Worm (Caenorhabditis elegans): Measurements from ENCODE around the gene viro-2.
A peak's percentile ranks its signal among the peaks of the same experiment; 100 is the strongest.

The viro-2 gene

DNA sequence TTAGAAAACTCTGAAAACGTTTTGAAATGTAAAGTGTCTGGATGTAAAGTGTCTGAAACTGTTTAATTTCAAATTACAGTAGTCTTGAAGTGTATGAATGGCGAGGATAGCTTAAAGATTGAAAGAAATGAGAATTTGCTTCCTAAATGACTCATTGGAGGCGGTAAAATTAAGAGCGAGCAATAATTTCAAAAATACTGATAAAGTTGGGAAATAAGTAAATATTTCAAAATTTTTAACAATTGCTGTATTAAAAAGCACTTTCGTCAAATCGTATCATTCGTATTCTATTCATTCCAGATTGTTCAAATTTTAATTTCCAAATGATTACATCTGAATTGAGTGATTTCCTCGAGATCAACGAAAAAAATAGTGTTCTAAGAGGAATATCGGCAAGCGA, 4.3 kb upstream of the viro-2 start, which contains the start of gene B0280.2:
TSS of gene B0280.2 (plus strand) at position 301 of the 400 bp plus-strand sequence.
- TF ChIP-seq pha-4 (tag; optimal IDR thresholded peaks at IDR 0.05): no peak
- no peak for TF ChIP-seq ceh-2 (tag; optimal IDR thresholded peaks at IDR 0.05)
- no peak for TF ChIP-seq pat-9 (tag; optimal IDR thresholded peaks at IDR 0.05)
- no peak for TF ChIP-seq F13H6.1 (tag; optimal IDR thresholded peaks at IDR 0.05)
- TF ChIP-seq sox-2 (GFP tag; IDR thresholded peaks at IDR 0.05): no peak
- no peak for TF ChIP-seq eyg-1 (tag; optimal IDR thresholded peaks at IDR 0.05)
- no peak for TF ChIP-seq ceh-18 (tag; optimal IDR thresholded peaks at IDR 0.05)
- TF ChIP-seq unc-86 (tag; optimal IDR thresholded peaks at IDR 0.05): no peak
- TF ChIP-seq ceh-31 (tag; optimal IDR thresholded peaks at IDR 0.05): no peak
- TF ChIP-seq elt-2 (tag; optimal IDR thresholded peaks at IDR 0.05): no peak
- TF ChIP-seq sox-4 (tag; optimal IDR thresholded peaks at IDR 0.05): no peak
- TF ChIP-seq ceh-34 (tag; optimal IDR thresholded peaks at IDR 0.05): no peak
- TF ChIP-seq odd-2 (tag; optimal IDR thresholded peaks at IDR 0.05): no peak

- TF ChIP-seq ceh-6 (GFP tag; optimal IDR thresholded peaks at IDR 0.05) (no peak), zip-5 (tag; optimal IDR thresholded peaks at IDR 0.05) (no peak), ahr-1 (tag; optimal IDR thresholded peaks at IDR 0.05) (no peak), madf-2 (tag; optimal IDR thresholded peaks at IDR 0.05) (no peak), npax-4 (tag; optimal IDR thresholded peaks at IDR 0.05) (no peak), pax-1 (tag; optimal IDR thresholded peaks at IDR 0.05) (no peak), fkh-10 (GFP tag; optimal IDR thresholded peaks at IDR 0.05) (no peak), pha-2 (tag; optimal IDR thresholded peaks at IDR 0.05) (no peak)
Observed at ce11 chrIII:7133559-7133958, 4.9 kb downstream of the viro-2 start, which contains the start of the genes pot-1 and ggtb-1. TSS of gene pot-1 (minus strand) at chrIII:7133678. TSS of gene ggtb-1 (plus strand) at chrIII:7133766.

DNA sequence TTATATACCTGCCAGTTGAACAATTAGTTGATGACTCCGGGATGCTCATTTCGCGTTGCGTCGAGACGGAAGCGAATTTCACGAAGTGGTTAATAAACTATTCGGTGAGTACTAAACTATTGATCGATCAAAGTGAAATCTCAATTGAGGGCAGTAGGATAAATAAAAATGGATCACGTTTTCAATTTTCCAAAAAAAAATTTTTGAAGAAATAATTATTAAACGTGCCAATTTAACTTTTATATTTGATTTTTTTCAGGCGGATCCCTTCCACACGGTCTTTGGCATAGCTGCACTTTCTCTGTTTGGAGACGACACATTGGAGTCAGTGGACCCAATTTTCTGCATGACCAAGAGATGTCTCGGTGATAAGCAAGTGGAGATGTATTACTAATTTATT, 7.3 kb downstream of the viro-2 start, which contains the start of gene B0280.17:
TSS of gene B0280.17 (minus strand) at position 101 of the 400 bp plus-strand sequence.
- TF ChIP-seq pros-1 (tag; optimal IDR thresholded peaks at IDR 0.05) (no peak), ceh-9 (tag; optimal IDR thresholded peaks at IDR 0.05) (no peak), lin-11 (tag; optimal IDR thresholded peaks at IDR 0.05) (no peak), eyg-1 (tag; optimal IDR thresholded peaks at IDR 0.05) (no peak), hlh-8 (tag; optimal IDR thresholded peaks at IDR 0.05) (no peak), mec-3 (tag; optimal IDR thresholded peaks at IDR 0.05; ENCODE audit: borderline replicate concordance) (no peak), ceh-6 (GFP tag; optimal IDR thresholded peaks at IDR 0.05) (no peak), C38D4.7 (GFP tag; optimal IDR thresholded peaks at IDR 0.05) (no peak), ttx-3 (tag; optimal IDR thresholded peaks at IDR 0.05) (no peak), pag-3 (tag; optimal IDR thresholded peaks at IDR 0.05; ENCODE audit: borderline replicate concordance) (no peak), fkh-10 (GFP tag; optimal IDR thresholded peaks at IDR 0.05) (no peak), pax-1 (tag; optimal IDR thresholded peaks at IDR 0.05) (no peak), unc-55 (GFP tag; optimal IDR thresholded peaks at IDR 0.05) (no peak), nhr-232 (tag; optimal IDR thresholded peaks at IDR 0.05) (no peak)

- TF ChIP-seq pqm-1 (tag; optimal IDR thresholded peaks at IDR 0.05) (no peak), ceh-31 (tag; optimal IDR thresholded peaks at IDR 0.05) (no peak), ceh-48 (tag; optimal IDR thresholded peaks at IDR 0.05) (no peak), ceh-45 (GFP tag; IDR thresholded peaks at IDR 0.05) (no peak), odd-2 (tag; optimal IDR thresholded peaks at IDR 0.05) (no peak), unc-86 (tag; optimal IDR thresholded peaks at IDR 0.05) (no peak), hlh-15 (tag; optimal IDR thresholded peaks at IDR 0.05) (no peak)
Observed at ce11 chrIII:7138178-7138577, 9.5 kb downstream of the viro-2 start, which contains the start of gene B0280.11. TSS of gene B0280.11 (minus strand) at chrIII:7138278.

DNA sequence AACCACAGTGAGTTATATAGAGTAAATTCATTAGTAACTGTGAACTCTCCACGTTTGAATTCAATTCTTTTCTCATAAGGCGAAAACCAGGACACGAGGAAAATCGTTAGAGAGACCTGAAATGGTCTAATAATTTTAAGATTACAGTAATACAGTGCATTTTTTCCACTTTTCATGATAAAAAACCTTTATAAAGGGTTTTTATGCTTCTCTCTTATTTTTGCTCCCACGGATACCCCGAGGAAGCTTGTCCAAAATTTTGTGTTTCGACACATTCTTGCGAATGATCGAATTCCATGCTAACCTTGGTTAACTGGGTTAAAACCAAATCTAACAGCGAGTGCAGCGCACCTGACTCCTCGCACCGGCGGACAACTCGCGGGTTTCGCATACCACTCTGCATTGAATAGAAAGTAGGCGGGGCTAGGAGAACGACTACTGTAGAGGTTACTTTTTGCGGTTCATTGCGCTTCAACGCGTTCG, 11.6 kb downstream of the viro-2 start:
- no peak for TF ChIP-seq ceh-30 (tag; optimal IDR thresholded peaks at IDR 0.05)
- TF ChIP-seq ceh-6 (GFP tag; optimal IDR thresholded peaks at IDR 0.05): no peak
- TF ChIP-seq elt-4 (tag; optimal IDR thresholded peaks at IDR 0.05): no peak
- peak; percentile 58 for TF ChIP-seq ama-1 (optimal IDR thresholded peaks at IDR 0.05)
- peak; percentile 59 for TF ChIP-seq hlh-30 (tag; optimal IDR thresholded peaks at IDR 0.05; ENCODE audit: insufficient read depth)
- peak; percentile 13 for TF ChIP-seq ref-2 (tag; optimal IDR thresholded peaks at IDR 0.05)
- TF ChIP-seq npax-4 (tag; optimal IDR thresholded peaks at IDR 0.05): no peak
- TF ChIP-seq che-1 (tag; optimal IDR thresholded peaks at IDR 0.05): no peak
- TF ChIP-seq nfya-1 (tag; optimal IDR thresholded peaks at IDR 0.05): no peak
- TF ChIP-seq ceh-9 (tag; optimal IDR thresholded peaks at IDR 0.05): no peak
- TF ChIP-seq sox-2 (GFP tag; IDR thresholded peaks at IDR 0.05): no peak

Measured in whole organism, late embryonic.